Worm (Caenorhabditis elegans) whole organism, L3 larva: Measurements from ENCODE around the gene rpn-7.

Source experiments
- egl-27 ChIP-seq: sonication (generic microtip); optimal IDR thresholded peaks from 4 replicates; lab custom pipeline; 2017; ENCODE audit warnings: missing biosample characterization, missing genetic modification reagents, missing genetic modification characterization
- lin-15B ChIP-seq: fragments of 150-350 bp; optimal IDR thresholded peaks from 2 replicates; lab custom pipeline; 2014; ENCODE audit warnings: missing biosample characterization, missing genetic modification characterization
- unc-62 ChIP-seq: fragments of 150-350 bp; sonication (generic microtip); optimal IDR thresholded peaks from 4 replicates; lab custom pipeline; 2014; ENCODE audit warnings: missing biosample characterization, missing genetic modification reagents, missing genetic modification characterization

DNA sequence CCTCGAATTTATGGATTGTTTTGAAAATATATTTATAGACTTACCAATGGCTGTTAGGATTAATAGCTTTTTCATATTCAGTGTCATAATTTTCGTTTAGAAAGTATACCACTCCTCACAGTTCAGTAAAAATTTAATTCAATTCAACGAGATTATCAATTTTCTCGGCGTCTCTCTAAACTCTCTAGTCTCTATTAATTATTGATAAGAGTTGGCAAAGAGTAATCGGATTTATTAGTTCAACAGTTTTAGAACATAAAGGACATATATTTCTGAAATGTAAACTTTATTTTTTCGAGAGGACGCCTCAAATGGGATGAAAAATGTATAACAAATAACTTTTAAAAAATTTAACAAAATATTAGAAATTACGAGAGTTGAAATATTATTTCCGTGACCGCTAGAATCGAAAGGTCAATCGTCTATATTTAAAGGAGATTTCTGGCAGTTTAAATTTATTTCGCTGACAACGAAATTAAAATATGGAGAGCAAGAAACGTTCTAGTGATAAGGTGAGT, 7.6 kb downstream of the rpn-7 start, which contains the start of the genes nspg-11 and F49C12.15:
- TF ChIP-seq egl-27 (tag; lab: Kevin White, UChicago) = no peak
- no peak for TF ChIP-seq unc-62 (GFP tag; lab: Kevin White, UChicago)
- TF ChIP-seq lin-15B = no peak
